Worm (Caenorhabditis elegans) whole organism, mixed stage, embryonic: ENCODE results near the gene Y69E1A.1.
"Not testable (repeated sequence)": the region's sequence is repeated elsewhere in the genome, so short reads cannot be mapped to it uniquely, and the experiment has no call there.

Experiments used
- elt-1 ChIP-seq: sonication (generic microtip); optimal IDR thresholded peaks from 2 replicates; lab custom pipeline; 2017; ENCODE audit warnings: missing genetic modification characterization, mild to moderate bottlenecking, missing compliant biosample characterization, antibody characterized with exemption, moderate library complexity, borderline replicate concordance; ENCODE audit not compliant: insufficient read depth
- elt-3 ChIP-seq: fragments of 150-350 bp; optimal IDR thresholded peaks from 2 replicates; lab custom pipeline; 2014; ENCODE audit warnings: missing biosample characterization, missing genetic modification characterization
- flh-1 ChIP-seq: fragments of 200-800 bp; sonication (Bioruptor generic); optimal IDR thresholded peaks from 2 replicates; lab custom pipeline; 2018; ENCODE audit warnings: mild to moderate bottlenecking, missing genetic modification characterization, moderate library complexity, missing compliant biosample characterization
- mep-1 ChIP-seq: fragments of 150-350 bp; optimal IDR thresholded peaks from 2 replicates; lab custom pipeline; 2017; ENCODE audit warnings: missing biosample characterization, missing genetic modification reagents, missing genetic modification characterization, inconsistent platforms
- nhr-2 ChIP-seq: fragments of 150-350 bp; optimal IDR thresholded peaks from 2 replicates; lab custom pipeline; 2014; ENCODE audit warnings: missing biosample characterization, missing genetic modification characterization
- nhr-28 ChIP-seq: fragments of 150-350 bp; optimal IDR thresholded peaks from 2 replicates; lab custom pipeline; 2014; ENCODE audit warnings: missing biosample characterization, missing genetic modification characterization
- pha-4 ChIP-seq: fragments of 150-350 bp; optimal IDR thresholded peaks from 2 replicates; lab custom pipeline; 2018; ENCODE audit warnings: missing biosample characterization, missing genetic modification reagents, missing genetic modification characterization
- unc-62 ChIP-seq: fragments of 150-350 bp; optimal IDR thresholded peaks from 2 replicates; lab custom pipeline; 2014; ENCODE audit warnings: missing biosample characterization, missing genetic modification reagents, missing genetic modification characterization

DNA sequence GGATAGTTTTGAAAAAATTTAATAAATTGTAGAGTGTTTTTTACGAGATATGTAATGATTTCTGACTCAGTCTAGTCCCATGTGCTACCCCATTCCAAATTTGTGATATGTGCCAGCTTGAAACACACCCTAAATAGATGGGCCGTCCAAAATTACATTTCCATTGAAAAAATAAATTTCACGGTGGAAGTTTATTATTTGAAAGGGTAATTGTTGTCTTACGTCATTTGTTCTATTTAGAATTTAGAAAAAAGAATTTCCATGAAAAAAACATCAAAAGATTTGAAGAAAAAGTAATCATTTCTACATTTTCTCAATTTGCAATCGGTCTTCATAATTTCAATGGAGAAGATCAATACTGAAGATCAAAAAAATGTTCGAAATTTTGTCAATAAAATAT, 6.3 kb upstream of the Y69E1A.1 start, which contains the start of gene Y69E1A.4:
- not testable (repeated sequence) for TF ChIP-seq nhr-2 (tag; lab: Kevin White, UChicago); unc-62 (GFP tag; lab: Kevin White, UChicago); flh-1 (GFP tag; lab: Kevin White, UChicago); elt-1 (tag; lab: Kevin White, UChicago); pha-4 (tag; lab: Kevin White, UChicago); mep-1; nhr-28 (tag; lab: Kevin White, UChicago); elt-3 (tag; lab: Kevin White, UChicago)
